Fruit fly (Drosophila melanogaster) whole organism, pupa: ENCODE results near the gene CG31077.

Experiments
- CG10348 ChIP-seq: fragments of 200-800 bp; sonication (Bioruptor generic); IDR thresholded peaks from 2 replicates; pipeline ENCODE4 v1.3.6; 2022; ENCODE audit warnings: missing biosample characterization, missing genetic modification characterization
- CG12605 ChIP-seq: fragments of 200-800 bp; sonication (Bioruptor generic); IDR thresholded peaks from 2 replicates; pipeline ENCODE4 v1.3.6; 2022; ENCODE audit warnings: missing biosample characterization, missing genetic modification characterization
- CG13204 ChIP-seq: fragments of 200-800 bp; sonication (Bioruptor generic); optimal IDR thresholded peaks from 2 replicates; lab custom pipeline; 2018; ENCODE audit warnings: missing biosample characterization, mild to moderate bottlenecking, missing genetic modification characterization, moderate library complexity
- CG14655 ChIP-seq: fragments of 200-800 bp; sonication (Bioruptor generic); optimal IDR thresholded peaks from 3 replicates; lab custom pipeline; 2017; ENCODE audit warnings: mild to moderate bottlenecking, missing biosample characterization, missing genetic modification reagents, missing genetic modification characterization
- CG15710 ChIP-seq: fragments of 200-800 bp; sonication (Bioruptor generic); optimal IDR thresholded peaks from 2 replicates; lab custom pipeline; 2018; ENCODE audit warnings: missing biosample characterization, mild to moderate bottlenecking, missing genetic modification characterization, moderate library complexity
- CG17806 ChIP-seq: fragments of 200-800 bp; sonication (Bioruptor generic); optimal IDR thresholded peaks from 2 replicates; lab custom pipeline; 2018; ENCODE audit warnings: missing biosample characterization, mild to moderate bottlenecking, missing genetic modification characterization, moderate library complexity
- CG32121 ChIP-seq: fragments of 200-800 bp; sonication (Bioruptor generic); IDR thresholded peaks from 2 replicates; pipeline ENCODE4 v1.3.6; 2022; ENCODE audit warnings: missing biosample characterization, missing genetic modification characterization
- CG34367 ChIP-seq: fragments of 200-800 bp; sonication (Bioruptor generic); optimal IDR thresholded peaks from 2 replicates; lab custom pipeline; 2018; ENCODE audit warnings: missing biosample characterization, mild to moderate bottlenecking, missing genetic modification characterization
- CG4496 ChIP-seq: fragments of 200-800 bp; sonication (Bioruptor generic); IDR thresholded peaks from 3 replicates; pipeline ENCODE4 v1.3.6; 2022; ENCODE audit warnings: missing biosample characterization, missing genetic modification characterization
- CG8159 ChIP-seq: fragments of 200-800 bp; sonication (Bioruptor generic); optimal IDR thresholded peaks from 3 replicates; lab custom pipeline; 2018; ENCODE audit warnings: missing biosample characterization, mild to moderate bottlenecking, missing genetic modification characterization, moderate library complexity
- CG8301 ChIP-seq: fragments of 200-800 bp; sonication (Bioruptor generic); optimal IDR thresholded peaks from 2 replicates; lab custom pipeline; 2018; ENCODE audit warnings: missing biosample characterization, mild to moderate bottlenecking, missing genetic modification characterization
- CG9948 ChIP-seq: fragments of 200-800 bp; sonication (Bioruptor generic); optimal IDR thresholded peaks from 2 replicates; lab custom pipeline; 2018; ENCODE audit warnings: missing biosample characterization, mild to moderate bottlenecking, missing genetic modification characterization, moderate library complexity
- D1 ChIP-seq: fragments of 200-800 bp; sonication (Bioruptor generic); optimal IDR thresholded peaks from 2 replicates; lab custom pipeline; 2018; ENCODE audit warnings: missing biosample characterization, mild to moderate bottlenecking, missing genetic modification characterization, moderate library complexity
- EcR ChIP-seq: fragments of 200-800 bp; sonication (Bioruptor generic); optimal IDR thresholded peaks from 3 replicates; lab custom pipeline; 2019; ENCODE audit warnings: missing biosample characterization, missing genetic modification characterization, mild to moderate bottlenecking, moderate library complexity, missing genetic modification reagents
- Ets98B ChIP-seq: fragments of 200-800 bp; sonication (Bioruptor generic); IDR thresholded peaks from 2 replicates; pipeline ENCODE4 v1.3.6; 2022; ENCODE audit warnings: missing biosample characterization, missing genetic modification characterization
- Pif1A ChIP-seq: fragments of 200-800 bp; sonication (Bioruptor generic); optimal IDR thresholded peaks from 3 replicates; lab custom pipeline; 2016; ENCODE audit warnings: missing biosample characterization, missing genetic modification characterization
- Pif1B ChIP-seq: fragments of 200-800 bp; sonication (Bioruptor generic); optimal IDR thresholded peaks from 3 replicates; lab custom pipeline; 2016; ENCODE audit warnings: missing biosample characterization, missing genetic modification characterization
- Snoo ChIP-seq: fragments of 200-800 bp; sonication (Bioruptor generic); optimal IDR thresholded peaks from 3 replicates; lab custom pipeline; 2017; ENCODE audit warnings: missing biosample characterization, mild to moderate bottlenecking, missing genetic modification characterization, inconsistent platforms
- fd96Ca ChIP-seq: fragments of 200-800 bp; sonication (Bioruptor generic); IDR thresholded peaks from 3 replicates; pipeline ENCODE4 v1.3.6; 2022; ENCODE audit warnings: missing biosample characterization, missing genetic modification characterization
- gl ChIP-seq: fragments of 200-800 bp; sonication (Bioruptor generic); optimal IDR thresholded peaks from 2 replicates; lab custom pipeline; 2018; ENCODE audit warnings: missing biosample characterization, mild to moderate bottlenecking, missing genetic modification characterization
- rn ChIP-seq: fragments of 200-800 bp; sonication (Bioruptor generic); IDR thresholded peaks from 2 replicates; pipeline ENCODE4 v1.3.6; 2022; ENCODE audit warnings: missing biosample characterization, missing genetic modification characterization

The CG31077 gene

DNA sequence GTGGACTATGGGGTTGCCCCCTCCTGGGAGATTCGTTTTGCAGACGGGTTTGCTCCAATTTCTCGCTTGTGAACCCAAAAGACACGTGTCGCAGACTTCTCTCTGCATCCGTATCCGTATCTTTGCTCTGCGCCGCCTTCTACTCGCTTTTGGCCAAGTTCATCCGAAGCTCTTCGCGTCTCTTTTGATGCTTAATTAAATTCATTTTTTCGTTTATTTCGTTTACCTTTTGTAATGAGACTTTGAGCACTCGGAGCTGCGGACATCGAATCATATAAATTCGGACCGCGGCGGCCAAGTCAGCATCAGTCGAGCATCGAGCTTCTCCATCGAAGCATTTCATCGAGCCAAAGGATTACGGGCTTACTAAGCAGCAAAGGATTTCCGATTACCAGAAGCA is 5.0 kb upstream of the CG31077 start, which contains the start of gene TwdlC:
Gene TwdlC, plus strand, starts transcription at position 301 of the 400 bp plus-strand sequence.
- TF ChIP-seq D1 (tag; lab: Kevin White, UChicago): no peak
- TF ChIP-seq rn: no peak
- TF ChIP-seq CG12605: no peak
- TF ChIP-seq CG10348: no peak
- TF ChIP-seq CG34367: no peak
- no peak for TF ChIP-seq Snoo (tag; lab: Kevin White, UChicago)
- no peak for TF ChIP-seq CG4496 (GFP tag; lab: Robert Waterston, UW)
- TF ChIP-seq Pif1A: no peak
- no peak for TF ChIP-seq CG8159
- no peak for TF ChIP-seq CG13204 (GFP tag; lab: Kevin White, UChicago)
- no peak for TF ChIP-seq CG17806 (tag; lab: Kevin White, UChicago)
- TF ChIP-seq CG15710 (tag; lab: Kevin White, UChicago): no peak
- no peak for TF ChIP-seq CG8301 (tag; lab: Kevin White, UChicago)
- TF ChIP-seq Pif1B: no peak
- no peak for TF ChIP-seq CG32121 (GFP tag; lab: Robert Waterston, UW)
- no peak for TF ChIP-seq EcR (GFP tag; lab: Kevin White, UChicago)
- TF ChIP-seq CG14655 (GFP tag; lab: Kevin White, UChicago): no peak
- no peak for TF ChIP-seq CG9948 (tag; lab: Kevin White, UChicago)
- TF ChIP-seq fd96Ca: no peak
- TF ChIP-seq gl (tag; lab: Kevin White, UChicago): no peak
- TF ChIP-seq, all 21 proteins: peak for 0

DNA sequence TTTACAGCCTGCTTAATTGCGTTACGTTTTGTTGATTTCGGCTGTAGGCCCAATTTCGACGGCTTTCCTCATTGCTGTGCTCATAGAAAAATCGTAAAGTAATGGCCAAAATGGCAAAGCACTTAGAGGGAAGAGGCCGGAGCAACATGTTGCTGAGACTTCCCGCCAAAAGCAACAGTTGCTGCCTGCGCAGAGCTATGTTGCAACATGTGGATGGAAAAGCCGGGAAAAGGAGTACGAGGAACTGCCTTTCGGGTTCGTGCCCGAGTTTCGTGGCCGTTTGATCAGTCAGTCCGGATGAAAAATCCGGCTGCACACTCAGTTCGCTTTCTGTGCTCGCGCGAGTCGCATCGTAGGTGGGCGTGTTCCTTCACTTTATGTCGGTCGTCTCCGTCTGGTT is 2.9 kb upstream of the CG31077 start, which contains the start of gene RYa-R:
Gene RYa-R, plus strand, starts transcription at position 339 of the 400 bp plus-strand sequence.
- TF ChIP-seq CG32121 (GFP tag; lab: Robert Waterston, UW): no peak

DNA sequence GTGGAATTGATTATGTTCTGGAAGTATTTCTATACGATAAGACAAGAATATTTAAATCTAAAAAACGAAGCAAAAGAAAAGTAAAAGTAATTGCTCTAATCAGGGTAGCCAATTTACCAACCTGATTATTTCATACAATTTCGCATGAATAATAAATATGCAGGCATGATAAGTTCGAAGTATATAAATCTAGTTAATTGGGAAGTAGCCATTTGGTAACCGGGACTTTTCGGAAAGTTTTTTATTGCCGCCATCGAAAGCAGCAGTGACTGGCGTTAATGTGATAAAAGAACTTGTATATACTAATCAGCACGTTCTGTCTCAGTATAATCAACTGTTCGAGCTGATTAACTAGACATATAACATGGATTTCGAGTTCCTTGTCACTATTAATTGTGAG is 3.2 kb downstream of the CG31077 start:
- TF ChIP-seq D1 (tag; lab: Kevin White, UChicago): no peak
- no peak for TF ChIP-seq EcR (GFP tag; lab: Kevin White, UChicago)
- TF ChIP-seq CG8159: no peak
- no peak for TF ChIP-seq gl (tag; lab: Kevin White, UChicago)
- no peak for TF ChIP-seq CG9948 (tag; lab: Kevin White, UChicago)
- TF ChIP-seq Pif1A: no peak
- no peak for TF ChIP-seq CG10348
- TF ChIP-seq CG17806 (tag; lab: Kevin White, UChicago): no peak
- TF ChIP-seq CG8301 (tag; lab: Kevin White, UChicago): no peak
- TF ChIP-seq fd96Ca: no peak
- TF ChIP-seq CG4496 (GFP tag; lab: Robert Waterston, UW): no peak
- TF ChIP-seq CG14655 (GFP tag; lab: Kevin White, UChicago): no peak
- TF ChIP-seq CG34367: no peak
- TF ChIP-seq Snoo (tag; lab: Kevin White, UChicago): no peak
- TF ChIP-seq CG12605: no peak
- TF ChIP-seq Ets98B (GFP tag; lab: Robert Waterston, UW): no peak
- TF ChIP-seq CG13204 (GFP tag; lab: Kevin White, UChicago): no peak
- no peak for TF ChIP-seq Pif1B
- no peak for TF ChIP-seq CG15710 (tag; lab: Kevin White, UChicago)
- TF ChIP-seq, all 21 proteins: peak for 0

DNA sequence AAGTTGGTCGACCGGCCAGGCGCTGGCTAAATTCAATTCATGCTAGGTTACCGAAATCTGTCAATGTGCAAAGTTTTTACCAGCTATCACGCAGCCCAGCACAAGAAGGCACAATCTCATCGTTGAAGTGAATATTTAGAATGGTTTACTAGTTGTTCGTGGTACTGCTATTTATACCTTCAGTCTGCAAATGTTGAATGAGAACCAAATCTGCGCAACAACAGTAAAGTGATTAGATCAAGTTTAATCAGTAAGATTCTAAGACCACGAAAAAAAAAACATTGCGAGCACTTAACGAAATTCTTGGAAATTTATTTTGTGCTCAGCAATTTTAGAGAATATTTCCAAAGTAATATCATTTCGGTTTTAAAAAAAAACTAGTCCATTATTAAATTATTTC is 5.8 kb downstream of the CG31077 start, which contains the start of gene CG6296:
Gene CG6296, minus strand, starts transcription at position 132 of the 400 bp plus-strand sequence.
- TF ChIP-seq fd96Ca (no peak), CG34367 (no peak), D1 (tag; lab: Kevin White, UChicago) (no peak), rn (no peak), CG9948 (tag; lab: Kevin White, UChicago) (no peak), CG17806 (tag; lab: Kevin White, UChicago) (no peak), CG10348 (no peak), CG4496 (GFP tag; lab: Robert Waterston, UW) (no peak)

DNA sequence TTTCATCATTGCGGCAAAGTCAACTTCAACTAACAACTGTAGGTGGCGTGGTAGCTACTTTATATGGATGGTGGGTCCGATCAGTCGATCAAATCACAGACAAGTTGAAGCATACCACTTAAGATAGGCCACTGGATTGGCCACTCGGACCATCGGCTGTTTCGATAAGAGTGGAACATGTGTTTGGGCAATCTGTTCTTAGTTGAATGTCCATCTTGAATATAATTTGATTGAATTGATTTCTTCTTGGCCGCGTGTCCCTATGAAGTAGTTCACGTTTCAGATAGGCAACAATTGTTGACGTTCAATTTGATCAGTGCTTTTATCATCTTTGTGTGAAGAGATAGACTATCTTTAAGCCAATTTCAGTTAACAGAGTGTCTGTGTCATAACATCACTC is 7.5 kb downstream of the CG31077 start, which contains the start of gene CG6295:
Gene CG6295, minus strand, starts transcription at position 34 of the 400 bp plus-strand sequence.
- TF ChIP-seq CG10348 (no peak), CG9948 (tag; lab: Kevin White, UChicago) (no peak), rn (no peak), CG8301 (tag; lab: Kevin White, UChicago) (no peak), CG8159 (no peak), Pif1B (no peak), CG12605 (no peak), Pif1A (no peak), CG15710 (tag; lab: Kevin White, UChicago) (no peak), CG34367 (no peak), CG13204 (GFP tag; lab: Kevin White, UChicago) (no peak), gl (tag; lab: Kevin White, UChicago) (no peak)

DNA sequence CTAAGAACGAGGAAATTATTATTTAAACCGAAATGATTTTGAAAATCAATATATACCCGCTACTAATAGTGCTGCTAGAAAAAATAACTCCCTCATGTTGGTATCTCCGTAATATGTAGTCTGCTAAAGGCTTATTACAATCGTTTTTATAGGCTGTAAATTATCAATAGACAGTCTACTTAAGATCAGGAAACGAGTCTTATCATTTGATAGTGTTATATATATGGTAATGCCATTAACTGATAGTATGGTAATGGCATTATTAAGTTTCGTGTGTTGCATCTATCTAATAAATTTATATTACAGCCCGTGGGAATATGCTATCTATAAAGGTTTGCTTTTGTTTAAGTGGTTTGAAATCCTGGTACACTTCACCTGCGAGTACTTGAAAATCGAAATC is 18.6 kb downstream of the CG31077 start, which contains the start of gene CG17192:
Gene CG17192, minus strand, starts transcription at position 101 of the 400 bp plus-strand sequence.
- TF ChIP-seq CG8301 (tag; lab: Kevin White, UChicago): no peak
- TF ChIP-seq Pif1A: no peak
- no peak for TF ChIP-seq EcR (GFP tag; lab: Kevin White, UChicago)
- TF ChIP-seq D1 (tag; lab: Kevin White, UChicago): no peak
- no peak for TF ChIP-seq fd96Ca
- no peak for TF ChIP-seq CG9948 (tag; lab: Kevin White, UChicago)
- no peak for TF ChIP-seq CG4496 (GFP tag; lab: Robert Waterston, UW)
- no peak for TF ChIP-seq CG32121 (GFP tag; lab: Robert Waterston, UW)
- no peak for TF ChIP-seq gl (tag; lab: Kevin White, UChicago)
